Worm (Caenorhabditis elegans) whole organism, L1 larva: Measurements from ENCODE around the gene Y37A1A.3.

Experiments used
- aly-2 ChIP-seq: fragments of 150-350 bp; optimal IDR thresholded peaks from 2 replicates; lab custom pipeline; 2014; ENCODE audit warnings: missing biosample characterization, missing genetic modification characterization
- lsy-2 ChIP-seq, 2 experiments: fragments of 150-350 bp; optimal IDR thresholded peaks; 2 replicates each; lab custom pipeline; 2014; ENCODE audit warnings: missing biosample characterization in 2 of 2, missing genetic modification characterization in 2 of 2
- nhr-28 ChIP-seq: fragments of 150-350 bp; optimal IDR thresholded peaks from 2 replicates; lab custom pipeline; 2014; ENCODE audit warnings: missing biosample characterization, missing genetic modification characterization

DNA sequence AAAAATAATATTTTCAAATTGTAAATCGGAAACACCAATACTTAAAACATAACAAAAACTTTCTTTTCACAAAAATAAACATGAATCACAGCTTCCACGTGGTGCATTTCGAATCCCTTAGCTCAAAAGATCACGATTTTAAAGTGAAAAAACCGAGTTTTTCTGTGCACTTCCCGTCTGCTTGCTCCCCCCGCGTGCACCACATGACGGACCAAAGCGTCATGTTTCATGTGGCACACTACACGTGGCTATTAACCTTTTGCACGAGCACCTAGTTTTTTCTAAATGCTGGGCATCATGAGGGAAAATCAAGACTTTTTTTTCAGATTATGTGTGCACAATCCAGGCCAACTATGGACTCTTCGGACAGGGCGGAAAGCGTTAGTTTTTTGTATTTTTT is 21.9 kb downstream of the Y37A1A.3 start:
- peak; percentile 50 to 61 for TF ChIP-seq lsy-2 (tag; optimal IDR thresholded peaks at IDR 0.05; lab: Kevin White, UChicago)
- no peak for TF ChIP-seq aly-2 (tag; lab: Kevin White, UChicago)
- no peak for TF ChIP-seq nhr-28 (tag; lab: Kevin White, UChicago)
